Worm (Caenorhabditis elegans): ENCODE results near the gene C25H3.16.

ce11 chrII:5697338-5697737, 31.2 kb downstream of the C25H3.16 start:
- TF ChIP-seq ceh-82 (tag; optimal IDR thresholded peaks at IDR 0.05) (no peak), efl-3 (GFP tag; optimal IDR thresholded peaks at IDR 0.05) (no peak), fos-1 (tag; optimal IDR thresholded peaks at IDR 0.05) (no peak)

Data from whole organism, L1 larva.